Fruit fly (Drosophila melanogaster) whole organism, embryonic: ENCODE results near the gene Nle.

Source experiments
- CG12155 ChIP-seq: fragments of 200-800 bp; sonication (Bioruptor generic); optimal IDR thresholded peaks from 3 replicates; lab custom pipeline; 2016; ENCODE audit warnings: missing biosample characterization, missing genetic modification characterization
- CG7839 ChIP-seq: fragments of 200-800 bp; sonication (Bioruptor generic); optimal IDR thresholded peaks from 3 replicates; lab custom pipeline; 2018; ENCODE audit warnings: missing biosample characterization, mild to moderate bottlenecking, missing genetic modification characterization, moderate library complexity
- CG8944 ChIP-seq: fragments of 200-800 bp; sonication (Bioruptor generic); optimal IDR thresholded peaks from 3 replicates; lab custom pipeline; 2016; ENCODE audit warnings: missing biosample characterization, missing genetic modification characterization
- Dip3 ChIP-seq: fragments of 200-800 bp; sonication (Bioruptor generic); optimal IDR thresholded peaks from 3 replicates; lab custom pipeline; 2016; ENCODE audit warnings: missing biosample characterization, missing genetic modification characterization
- Myb ChIP-seq: fragments of 200-800 bp; sonication (Bioruptor generic); optimal IDR thresholded peaks from 2 replicates; lab custom pipeline; 2016; ENCODE audit warnings: missing biosample characterization, missing genetic modification characterization
- fu2 ChIP-seq: fragments of 200-800 bp; sonication (Bioruptor generic); optimal IDR thresholded peaks from 2 replicates; lab custom pipeline; 2016; ENCODE audit warnings: missing biosample characterization, missing genetic modification characterization
- pum ChIP-seq: fragments of 200-800 bp; sonication (Bioruptor generic); optimal IDR thresholded peaks from 2 replicates; lab custom pipeline; 2016; ENCODE audit warnings: missing biosample characterization, missing genetic modification characterization
- usp ChIP-seq: fragments of >200 bp; optimal IDR thresholded peaks from 2 replicates; lab custom pipeline; 2017; ENCODE audit warnings: missing biosample characterization, missing genetic modification characterization

DNA sequence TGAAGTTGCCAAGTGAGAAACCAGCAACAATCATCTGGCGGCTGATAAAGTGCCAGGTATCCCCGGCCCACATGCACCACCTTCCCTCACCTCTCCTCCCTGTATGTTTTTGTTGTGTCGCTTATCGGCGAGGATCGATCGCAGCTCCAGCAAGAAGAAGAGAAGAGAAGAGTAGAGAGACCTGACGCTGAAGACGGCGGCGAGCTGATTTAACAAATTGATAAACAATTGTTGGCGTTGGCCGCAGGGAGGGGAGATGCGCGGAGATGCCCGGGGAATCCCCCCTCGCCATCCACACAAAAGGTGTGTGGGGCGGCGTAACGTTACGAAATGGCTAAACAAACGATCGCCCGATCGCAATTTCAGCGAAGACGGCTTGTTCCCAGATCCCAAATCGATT is 34.2 kb downstream of the Nle start:
- TF ChIP-seq CG12155 (no peak), CG7839 (tag; lab: Kevin White, UChicago) (no peak), pum (GFP tag; lab: Kevin White, UChicago) (no peak), fu2 (GFP tag; lab: Kevin White, UChicago) (no peak), Myb (no peak), usp (GFP tag; lab: Kevin White, UChicago) (no peak), Dip3 (GFP tag; lab: Kevin White, UChicago) (no peak), CG8944 (GFP tag; lab: Kevin White, UChicago) (no peak)
